Fruit fly (Drosophila melanogaster): ENCODE results near the gene nrv1.
A peak's percentile ranks its signal among the peaks of the same experiment; 100 is the strongest.

The nrv1 gene

DNA sequence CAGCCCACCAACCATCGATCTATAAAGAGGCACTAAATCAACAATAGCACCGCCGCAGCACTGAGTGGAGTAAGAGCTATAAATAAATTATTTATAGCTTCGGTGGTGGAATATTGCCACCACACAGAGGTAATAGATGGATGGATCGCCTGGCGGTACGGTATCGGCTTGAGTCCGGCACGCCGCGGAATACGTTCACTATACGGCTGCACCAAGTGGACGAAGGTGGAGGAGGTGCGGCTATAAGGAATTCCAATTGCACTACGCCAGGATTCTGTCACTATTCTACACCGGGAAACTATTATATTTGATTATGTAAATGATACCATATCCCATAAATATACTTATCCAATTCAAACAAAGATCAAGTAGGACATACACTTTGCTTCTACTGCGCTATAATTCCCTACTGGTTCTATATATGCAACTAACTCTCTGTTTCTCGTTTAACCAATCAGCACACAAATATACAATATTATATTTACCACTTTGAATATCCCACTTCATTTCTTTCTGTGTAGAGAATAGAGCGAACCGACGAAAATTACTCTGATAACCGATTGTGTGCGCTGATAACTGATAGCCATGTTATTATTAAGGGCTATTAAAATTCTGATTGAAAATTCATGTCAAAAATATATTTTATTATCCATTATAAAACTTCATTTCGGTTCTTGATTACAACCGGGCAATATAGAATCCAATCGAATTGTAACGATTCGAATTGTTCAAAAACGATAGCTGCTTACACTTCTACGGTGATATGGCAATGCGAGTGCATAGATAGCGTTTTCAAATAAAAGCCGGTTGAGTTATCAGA is 32.8 kb upstream of the nrv1 start:
- TF ChIP-seq CG12155 (GFP tag; optimal IDR thresholded peaks at IDR 0.05) (peak; percentile 19), CG11085 (GFP tag; IDR thresholded peaks at IDR 0.05) (no peak), Atf6 (GFP tag; IDR thresholded peaks at IDR 0.05) (no peak), Antp (GFP tag; optimal IDR thresholded peaks at IDR 0.05) (no peak), CG9437 (GFP tag; optimal IDR thresholded peaks at IDR 0.05) (peak; percentile 6), CG15269 (tag; optimal IDR thresholded peaks at IDR 0.05) (peak; percentile 6), CG31388 (GFP tag; optimal IDR thresholded peaks at IDR 0.05) (no peak), CG13424 (tag; optimal IDR thresholded peaks at IDR 0.05) (peak; percentile 39), D19B (GFP tag; optimal IDR thresholded peaks at IDR 0.05) (peak; percentile 12), CG4617 (GFP tag; optimal IDR thresholded peaks at IDR 0.05; ENCODE audit: borderline replicate concordance) (no peak), CG9215 (GFP tag; IDR thresholded peaks at IDR 0.05) (peak; percentile 50), ewg (GFP tag; optimal IDR thresholded peaks at IDR 0.05) (peak; percentile 6), Hr3 (GFP tag; optimal IDR thresholded peaks at IDR 0.05) (peak; percentile 1), Dip3 (GFP tag; optimal IDR thresholded peaks at IDR 0.05) (peak; percentile 21), Gsc (GFP tag; IDR thresholded peaks at IDR 0.05) (0 out of 2 replicates have a peak, but pooled peaks have one; percentile 22), CG4404 (GFP tag; IDR thresholded peaks at IDR 0.05) (0 out of 2 replicates have a peak, but pooled peaks have one; percentile 15), CG7556 (GFP tag; optimal IDR thresholded peaks at IDR 0.05) (peak; percentile 28), Deaf1 (tag; optimal IDR thresholded peaks at IDR 0.05) (no peak), CG18764 (GFP tag; optimal IDR thresholded peaks at IDR 0.05) (no peak), chn (GFP tag; optimal IDR thresholded peaks at IDR 0.05) (peak; percentile 16), CG12769 (tag; optimal IDR thresholded peaks at IDR 0.05) (peak; percentile 14), sug (tag; optimal IDR thresholded peaks at IDR 0.05) (peak; percentile 71), hbn (GFP tag; IDR thresholded peaks at IDR 0.05; ENCODE audit: partially characterized antibody) (no peak), exex (tag; optimal IDR thresholded peaks at IDR 0.05) (peak; percentile 88), al (GFP tag; IDR thresholded peaks at IDR 0.05) (peak; percentile 16; the same call in 1 of the 2 replicates), NfI (GFP tag; optimal IDR thresholded peaks at IDR 0.05) (peak; percentile 5), inv (GFP tag; IDR thresholded peaks at IDR 0.05; ENCODE audit: partially characterized antibody) (no peak), CG6689 (GFP tag; IDR thresholded peaks at IDR 0.05) (peak; percentile 40; the same call in 1 of the 2 replicates), Oli (tag; optimal IDR thresholded peaks at IDR 0.05) (peak; percentile 36), CG2678 (tag; optimal IDR thresholded peaks at IDR 0.05) (peak; percentile 67), E2f1 (GFP tag; IDR thresholded peaks at IDR 0.05) (no peak), CG5953 (GFP tag; IDR thresholded peaks at IDR 0.05) (no peak), trem (tag; optimal IDR thresholded peaks at IDR 0.05) (peak; percentile 49), tap (tag; optimal IDR thresholded peaks at IDR 0.05) (peak; percentile 9), sd (tag; optimal IDR thresholded peaks at IDR 0.05) (peak; percentile 58), chm (GFP tag; IDR thresholded peaks at IDR 0.05) (0 out of 2 replicates have a peak, but pooled peaks have one; percentile 18), CG6765 (GFP tag; optimal IDR thresholded peaks at IDR 0.05) (no peak), grn (GFP tag; optimal IDR thresholded peaks at IDR 0.05) (peak; percentile 26), CG15696 (tag; optimal IDR thresholded peaks at IDR 0.05) (peak; percentile 26), Ptx1 (GFP tag; IDR thresholded peaks at IDR 0.05) (peak; percentile 29; the same call in 1 of the 2 replicates), CG10979 (tag; optimal IDR thresholded peaks at IDR 0.05) (peak; percentile 51), PHDP (tag; optimal IDR thresholded peaks at IDR 0.05) (peak; percentile 22), CG43689 (GFP tag; IDR thresholded peaks at IDR 0.05) (no peak), CG12104 (GFP tag; optimal IDR thresholded peaks at IDR 0.05) (peak; percentile 17), CG13296 (GFP tag; optimal IDR thresholded peaks at IDR 0.05) (no peak), CG14667 (GFP tag; IDR thresholded peaks at IDR 0.05) (0 out of 2 replicates have a peak, but pooled peaks have one; percentile 9), HLH3B (GFP tag; IDR thresholded peaks at IDR 0.05) (0 out of 2 replicates have a peak, but pooled peaks have one; percentile 19), phol (tag; optimal IDR thresholded peaks at IDR 0.05) (peak; percentile 65), Atf3 (GFP tag; optimal IDR thresholded peaks at IDR 0.05) (no peak)
